Worm (Caenorhabditis elegans) whole organism, mixed stage, embryonic: ENCODE measurements around the gene T22B2.2.

Experiments
- drap-1 ChIP-seq: fragments of 200-800 bp; sonication (Bioruptor generic); optimal IDR thresholded peaks from 3 replicates; lab custom pipeline; 2018; ENCODE audit warnings: mild to moderate bottlenecking, missing genetic modification characterization, missing compliant biosample characterization
- nhr-76 ChIP-seq: sonication (generic microtip); optimal IDR thresholded peaks from 2 replicates; lab custom pipeline; 2017; ENCODE audit warnings: missing biosample characterization, missing genetic modification characterization
- ztf-11 ChIP-seq: fragments of 150-350 bp; optimal IDR thresholded peaks from 2 replicates; lab custom pipeline; 2014; ENCODE audit warnings: missing biosample characterization, missing genetic modification characterization

ce11 chrX:3944961-3945587 is 24.9 kb downstream of the T22B2.2 start:
- TF ChIP-seq nhr-76 (tag; lab: Kevin White, UChicago) = no peak
- TF ChIP-seq ztf-11 = no peak
- TF ChIP-seq drap-1 (GFP tag; lab: Kevin White, UChicago) = no peak
